Fruit fly (Drosophila melanogaster): ENCODE measurements around the gene CG14506.

The CG14506 gene

dm6 chr3R:29263264-29263663 lies 33.7 kb downstream of the CG14506 start:
- TF ChIP-seq Sry-β (GFP tag; optimal IDR thresholded peaks at IDR 0.05) (peak; percentile 88), CG32772 (GFP tag; IDR thresholded peaks at IDR 0.05) (no peak), CG9215 (GFP tag; IDR thresholded peaks at IDR 0.05) (no peak), CG9797 (GFP tag; optimal IDR thresholded peaks at IDR 0.05) (no peak), CG13775 (GFP tag; optimal IDR thresholded peaks at IDR 0.05) (no peak), CG9876 (GFP tag; optimal IDR thresholded peaks at IDR 0.05) (no peak), Dp (GFP tag; optimal IDR thresholded peaks at IDR 0.05) (no peak), ap (GFP tag; IDR thresholded peaks at IDR 0.05) (no peak), CG14710 (tag; optimal IDR thresholded peaks at IDR 0.05) (no peak), CG10979 (tag; optimal IDR thresholded peaks at IDR 0.05) (peak; percentile 6), HmgZ (tag; optimal IDR thresholded peaks at IDR 0.05) (no peak), CG15696 (tag; optimal IDR thresholded peaks at IDR 0.05) (peak; percentile 4), zen (tag; optimal IDR thresholded peaks at IDR 0.05) (peak; percentile 31), tx (GFP tag; optimal IDR thresholded peaks at IDR 0.05) (no peak), trem (tag; optimal IDR thresholded peaks at IDR 0.05) (peak; percentile 5), sens-2 (GFP tag; IDR thresholded peaks at IDR 0.05) (no peak), tll (GFP tag; optimal IDR thresholded peaks at IDR 0.05) (peak in 1 of 2 experiments; percentile 79), bowl (GFP tag; IDR thresholded peaks at IDR 0.05) (no peak), kni (GFP tag; optimal IDR thresholded peaks at IDR 0.05) (no peak), Oli (tag; optimal IDR thresholded peaks at IDR 0.05) (no peak), NK7.1 (GFP tag; optimal IDR thresholded peaks at IDR 0.05) (no peak), ci (GFP tag; IDR thresholded peaks at IDR 0.05) (no peak), E2f1 (GFP tag; IDR thresholded peaks at IDR 0.05) (no peak), onecut (GFP tag; IDR thresholded peaks at IDR 0.05) (no peak), lola (GFP tag; optimal IDR thresholded peaks at IDR 0.05) (peak in 1 of 3 experiments; percentile 24), dmrt11E (tag; optimal IDR thresholded peaks at IDR 0.05) (peak; percentile 45), dmrt99B (tag; optimal IDR thresholded peaks at IDR 0.05) (no peak), ro (GFP tag; IDR thresholded peaks at IDR 0.05) (no peak), gem (tag; optimal IDR thresholded peaks at IDR 0.05) (peak; percentile 1), pros (GFP tag; optimal IDR thresholded peaks at IDR 0.05) (peak; percentile 6), sens (GFP tag) (peak; percentile 18), br (optimal IDR thresholded peaks at IDR 0.05) (no peak), Sox102F (GFP tag; optimal IDR thresholded peaks at IDR 0.05) (no peak), CG2712 (tag; optimal IDR thresholded peaks at IDR 0.05) (peak; percentile 6), CG12104 (GFP tag; optimal IDR thresholded peaks at IDR 0.05) (no peak), ash1 (GFP tag; optimal IDR thresholded peaks at IDR 0.05) (no peak), Nf-YA (GFP tag; IDR thresholded peaks at IDR 0.05) (no peak), Stat92E (GFP tag; optimal IDR thresholded peaks at IDR 0.05) (peak in 1 of 3 experiments; percentile 73), row (GFP tag; IDR thresholded peaks at IDR 0.05) (peak; percentile 47; the same call in 2 of the 3 replicates), oc (tag; optimal IDR thresholded peaks at IDR 0.05) (no peak), CG33213 (GFP tag; optimal IDR thresholded peaks at IDR 0.05) (no peak), Hmx (GFP tag; optimal IDR thresholded peaks at IDR 0.05) (no peak)

dm6 chr3R:29262481-29262880 lies 34.5 kb downstream of the CG14506 start:
- TF ChIP-seq twi (tag; optimal IDR thresholded peaks at IDR 0.05), result peak; percentile 97
- no peak for TF ChIP-seq Gug (GFP tag; IDR thresholded peaks at IDR 0.05)

Measured in whole organism, embryonic.